Fruit fly (Drosophila melanogaster): ENCODE measurements around the gene Nlg4.

dm6 chr3R:20252443-20252913 lies 47.9 kb downstream of the Nlg4 start, which contains the start of gene cic:
- TF ChIP-seq dmrt93B (GFP tag; optimal IDR thresholded peaks at IDR 0.05) (no peak), brk (GFP tag; optimal IDR thresholded peaks at IDR 0.05) (no peak), br (GFP tag; optimal IDR thresholded peaks at IDR 0.05) (no peak), dsf (GFP tag; optimal IDR thresholded peaks at IDR 0.05; ENCODE audit: borderline replicate concordance) (no peak), Abd-B (GFP tag; optimal IDR thresholded peaks at IDR 0.05) (no peak), psq (GFP tag; optimal IDR thresholded peaks at IDR 0.05) (no peak), Jra (GFP tag; optimal IDR thresholded peaks at IDR 0.05) (no peak), Vsx2 (GFP tag; optimal IDR thresholded peaks at IDR 0.05; ENCODE audit: partially characterized antibody) (no peak), Hr78 (GFP tag; optimal IDR thresholded peaks at IDR 0.05) (no peak), sage (GFP tag; optimal IDR thresholded peaks at IDR 0.05) (no peak), tai (GFP tag; optimal IDR thresholded peaks at IDR 0.05) (no peak)
